Fruit fly (Drosophila melanogaster) whole organism, embryonic: Measurements from ENCODE around the gene PGRP-LF.

Source experiments
- Ada2b ChIP-seq: fragments of 200-800 bp; sonication (Bioruptor generic); IDR thresholded peaks from 2 replicates; pipeline ENCODE4 v1.3.6; 2022; ENCODE audit warnings: missing biosample characterization, missing genetic modification characterization
- BEAF-32 ChIP-seq: fragments of 200-800 bp; sonication (Bioruptor generic); optimal IDR thresholded peaks from 3 replicates; lab custom pipeline; 2017; ENCODE audit warnings: missing biosample characterization, missing genetic modification characterization, mild to moderate bottlenecking, moderate library complexity, missing genetic modification reagents
- CG11723 ChIP-seq: fragments of 200-800 bp; sonication (Bioruptor generic); optimal IDR thresholded peaks from 2 replicates; lab custom pipeline; 2017; ENCODE audit warnings: missing biosample characterization, mild to moderate bottlenecking, missing genetic modification characterization
- CG12071 ChIP-seq: fragments of 200-800 bp; sonication (Bioruptor generic); optimal IDR thresholded peaks from 3 replicates; lab custom pipeline; 2018; ENCODE audit warnings: missing biosample characterization, mild to moderate bottlenecking, missing genetic modification characterization
- CG12299 ChIP-seq: fragments of 200-800 bp; sonication (Bioruptor generic); optimal IDR thresholded peaks from 2 replicates; lab custom pipeline; 2018; ENCODE audit warnings: missing biosample characterization, mild to moderate bottlenecking, missing genetic modification characterization
- CG13894 ChIP-seq: fragments of 200-800 bp; sonication (Bioruptor generic); optimal IDR thresholded peaks from 3 replicates; lab custom pipeline; 2018; ENCODE audit warnings: missing biosample characterization, mild to moderate bottlenecking, missing genetic modification characterization, moderate library complexity
- CG14050 ChIP-seq: fragments of 200-800 bp; sonication (Bioruptor generic); IDR thresholded peaks from 3 replicates; pipeline ENCODE4 v1.3.6; 2022; ENCODE audit warnings: missing biosample characterization, missing genetic modification characterization
- CG14441 ChIP-seq: fragments of 200-800 bp; sonication (Bioruptor generic); IDR thresholded peaks from 2 replicates; pipeline ENCODE4 v1.3.6; 2022; ENCODE audit warnings: missing biosample characterization, missing genetic modification characterization
- CG15514 ChIP-seq: fragments of 200-800 bp; sonication (Bioruptor generic); optimal IDR thresholded peaks from 3 replicates; lab custom pipeline; 2017; ENCODE audit warnings: missing biosample characterization, missing genetic modification characterization, mild to moderate bottlenecking, moderate library complexity, missing genetic modification reagents
- CG1603 ChIP-seq: fragments of 200-800 bp; sonication (Bioruptor generic); optimal IDR thresholded peaks from 2 replicates; lab custom pipeline; 2019; ENCODE audit warnings: missing biosample characterization, mild to moderate bottlenecking, missing genetic modification characterization, moderate library complexity
- CG17912 ChIP-seq: fragments of 200-800 bp; sonication (Bioruptor generic); optimal IDR thresholded peaks from 2 replicates; lab custom pipeline; 2018; ENCODE audit warnings: missing biosample characterization, mild to moderate bottlenecking, missing genetic modification characterization
- CG18764 ChIP-seq: fragments of 200-800 bp; sonication (Bioruptor generic); optimal IDR thresholded peaks from 3 replicates; lab custom pipeline; 2016; ENCODE audit warnings: missing biosample characterization, missing genetic modification characterization
- CG31224 ChIP-seq: fragments of 200-800 bp; sonication (Bioruptor generic); IDR thresholded peaks from 2 replicates; pipeline ENCODE4 v1.3.6; 2022; ENCODE audit warnings: missing biosample characterization, missing genetic modification characterization
- CG4854 ChIP-seq: fragments of 200-800 bp; sonication (Bioruptor generic); optimal IDR thresholded peaks from 2 replicates; lab custom pipeline; 2016; ENCODE audit warnings: missing biosample characterization, missing genetic modification characterization, inconsistent platforms
- CG5953 ChIP-seq: fragments of 200-800 bp; sonication (Bioruptor generic); IDR thresholded peaks from 2 replicates; pipeline ENCODE4 v1.3.6; 2022; ENCODE audit warnings: missing biosample characterization, missing genetic modification characterization
- CG6654 ChIP-seq: fragments of 200-800 bp; sonication (Bioruptor generic); optimal IDR thresholded peaks from 2 replicates; lab custom pipeline; 2017; ENCODE audit warnings: missing biosample characterization, mild to moderate bottlenecking, missing genetic modification characterization
- CG6791 ChIP-seq: fragments of 200-800 bp; sonication (Bioruptor generic); IDR thresholded peaks from 3 replicates; pipeline ENCODE4 v1.3.6; 2022; ENCODE audit warnings: missing biosample characterization, missing genetic modification characterization; ENCODE audit not compliant: partially characterized antibody
- CG7928 ChIP-seq: fragments of 200-800 bp; sonication (Bioruptor generic); optimal IDR thresholded peaks from 2 replicates; lab custom pipeline; 2017; ENCODE audit warnings: missing biosample characterization, mild to moderate bottlenecking, missing genetic modification characterization
- CG9876 ChIP-seq: fragments of 200-800 bp; sonication (Bioruptor generic); optimal IDR thresholded peaks from 2 replicates; lab custom pipeline; 2016; ENCODE audit warnings: missing biosample characterization, missing genetic modification characterization
- CrebB ChIP-seq: fragments of 200-800 bp; sonication (Bioruptor generic); optimal IDR thresholded peaks from 3 replicates; lab custom pipeline; 2018; ENCODE audit warnings: missing biosample characterization, mild to moderate bottlenecking, missing genetic modification characterization
- D19A ChIP-seq: fragments of 200-800 bp; optimal IDR thresholded peaks from 3 replicates; lab custom pipeline; 2019; ENCODE audit warnings: missing biosample characterization, mild to moderate bottlenecking, missing genetic modification characterization, moderate library complexity
- Dfd ChIP-seq, 2 experiments: fragments of >200 bp; optimal IDR thresholded peaks; 2 replicates each; lab custom pipeline; 2017; ENCODE audit warnings: missing biosample characterization in 2 of 2, missing genetic modification characterization in 2 of 2
- Drgx ChIP-seq: fragments of 200-800 bp; sonication (Bioruptor generic); IDR thresholded peaks from 2 replicates; pipeline ENCODE4 v1.3.6; 2022; ENCODE audit warnings: missing biosample characterization, missing genetic modification characterization
- Eip74EF ChIP-seq, 2 experiments: fragments of 200-800 bp in 1 of 2; fragments of >200 bp in 1 of 2; sonication (Bioruptor generic) in 1 of 2; optimal IDR thresholded peaks; 2 replicates each; lab custom pipeline; 2017 to 2019; ENCODE audit warnings: missing biosample characterization in 2 of 2, missing genetic modification characterization in 2 of 2, mild to moderate bottlenecking in 1 of 2, moderate library complexity in 1 of 2
- HLH4C ChIP-seq: fragments of 200-800 bp; sonication (Bioruptor generic); IDR thresholded peaks from 3 replicates; pipeline ENCODE4 v1.3.6; 2022; ENCODE audit warnings: missing biosample characterization, missing genetic modification characterization; ENCODE audit not compliant: partially characterized antibody
- NfI ChIP-seq: fragments of 200-800 bp; sonication (Bioruptor generic); optimal IDR thresholded peaks from 3 replicates; lab custom pipeline; 2018; ENCODE audit warnings: missing biosample characterization, mild to moderate bottlenecking, missing genetic modification characterization, moderate library complexity
- Six4 ChIP-seq: fragments of 200-800 bp; sonication (Bioruptor generic); optimal IDR thresholded peaks from 2 replicates; lab custom pipeline; 2016; ENCODE audit warnings: missing biosample characterization, missing genetic modification characterization
- ase ChIP-seq: fragments of 200-800 bp; sonication (Bioruptor generic); IDR thresholded peaks from 3 replicates; pipeline ENCODE4 v1.3.6; 2022; ENCODE audit warnings: missing biosample characterization, missing genetic modification characterization
- ash1 ChIP-seq: fragments of 200-800 bp; sonication (Bioruptor generic); optimal IDR thresholded peaks from 2 replicates; lab custom pipeline; 2018; ENCODE audit warnings: missing biosample characterization, mild to moderate bottlenecking, missing genetic modification characterization
- bab2 ChIP-seq: fragments of 200-800 bp; sonication (Bioruptor generic); optimal IDR thresholded peaks from 2 replicates; lab custom pipeline; 2016; ENCODE audit warnings: missing biosample characterization, missing genetic modification characterization
- cad ChIP-seq: fragments of >200 bp; optimal IDR thresholded peaks from 2 replicates; lab custom pipeline; 2017; ENCODE audit warnings: missing biosample characterization, missing genetic modification characterization
- chif ChIP-seq, 2 experiments: fragments of 200-800 bp; sonication (Bioruptor generic); optimal IDR thresholded peaks; 3 replicates each; lab custom pipeline; 2016; ENCODE audit warnings: missing biosample characterization in 2 of 2, missing genetic modification characterization in 2 of 2
- ci ChIP-seq: fragments of 200-800 bp; sonication (Bioruptor generic); IDR thresholded peaks from 3 replicates; pipeline ENCODE4 v1.3.6; 2022; ENCODE audit warnings: missing biosample characterization, missing genetic modification characterization
- crp ChIP-seq, 2 experiments: fragments of 200-800 bp; sonication (Bioruptor generic); optimal IDR thresholded peaks; 2 replicates in 1 of 2; 3 replicates in 1 of 2; lab custom pipeline; 2017; ENCODE audit warnings: missing biosample characterization in 2 of 2, missing genetic modification characterization in 2 of 2, mild to moderate bottlenecking in 1 of 2, moderate library complexity in 1 of 2
- exex ChIP-seq: fragments of 200-800 bp; sonication (Bioruptor generic); optimal IDR thresholded peaks from 4 replicates; lab custom pipeline; 2018; ENCODE audit warnings: missing biosample characterization, mild to moderate bottlenecking, missing genetic modification characterization, moderate library complexity
- grau ChIP-seq: fragments of 200-800 bp; optimal IDR thresholded peaks from 3 replicates; lab custom pipeline; 2019; ENCODE audit warnings: missing biosample characterization, mild to moderate bottlenecking, missing genetic modification characterization, moderate library complexity
- gsb-n ChIP-seq: fragments of 200-800 bp; sonication (Bioruptor generic); optimal IDR thresholded peaks from 3 replicates; lab custom pipeline; 2018; ENCODE audit warnings: missing biosample characterization, mild to moderate bottlenecking, missing genetic modification characterization
- kay ChIP-seq: fragments of 200-800 bp; sonication (Bioruptor generic); optimal IDR thresholded peaks from 2 replicates; lab custom pipeline; 2016; ENCODE audit warnings: missing biosample characterization, missing genetic modification characterization
- lov ChIP-seq, 2 experiments: fragments of 200-800 bp in 1 of 2; fragments of >200 bp in 1 of 2; sonication (Bioruptor generic) in 1 of 2; IDR thresholded peaks in 1 of 2; optimal IDR thresholded peaks in 1 of 2; 2 replicates in 1 of 2; 3 replicates in 1 of 2; pipeline versions ENCODE4 v1.3.6 to Lab custom; 2017 to 2022; ENCODE audit warnings: missing biosample characterization in 1 of 2, missing genetic modification characterization in 1 of 2
- mam ChIP-seq: fragments of 200-800 bp; sonication (Bioruptor generic); optimal IDR thresholded peaks from 3 replicates; lab custom pipeline; 2016; ENCODE audit warnings: missing biosample characterization, missing genetic modification characterization
- pho ChIP-seq: fragments of 200-800 bp; sonication (Bioruptor generic); optimal IDR thresholded peaks from 2 replicates; lab custom pipeline; 2016; ENCODE audit warnings: missing biosample characterization, missing genetic modification characterization
- pros ChIP-seq: fragments of 200-800 bp; sonication (Bioruptor generic); optimal IDR thresholded peaks from 3 replicates; lab custom pipeline; 2019; ENCODE audit warnings: missing biosample characterization, mild to moderate bottlenecking, missing genetic modification characterization, moderate library complexity
- psq ChIP-seq: fragments of 200-800 bp; sonication (Bioruptor generic); optimal IDR thresholded peaks from 2 replicates; lab custom pipeline; 2017; ENCODE audit warnings: missing biosample characterization, missing genetic modification characterization
- repo ChIP-seq: fragments of 200-800 bp; sonication (Bioruptor generic); optimal IDR thresholded peaks from 2 replicates; lab custom pipeline; 2016; ENCODE audit warnings: missing biosample characterization, missing genetic modification characterization
- salm ChIP-seq: fragments of 200-800 bp; sonication (Bioruptor generic); optimal IDR thresholded peaks from 2 replicates; lab custom pipeline; 2018; ENCODE audit warnings: missing biosample characterization, mild to moderate bottlenecking, missing genetic modification characterization
- sens ChIP-seq: fragments of 200-800 bp; sonication (Bioruptor generic); peaks from one replicate; lab custom pipeline; 2016; ENCODE audit warnings: missing biosample characterization, missing genetic modification characterization
- sna ChIP-seq: fragments of 200-800 bp; sonication (Bioruptor generic); IDR thresholded peaks from 2 replicates; pipeline ENCODE4 v1.3.6; 2022; ENCODE audit warnings: missing biosample characterization, missing genetic modification characterization; ENCODE audit not compliant: partially characterized antibody
- tap ChIP-seq: fragments of 200-800 bp; optimal IDR thresholded peaks from 3 replicates; lab custom pipeline; 2019; ENCODE audit warnings: missing biosample characterization, mild to moderate bottlenecking, missing genetic modification characterization, moderate library complexity
- wek ChIP-seq: fragments of 200-800 bp; sonication (Bioruptor generic); optimal IDR thresholded peaks from 3 replicates; lab custom pipeline; 2018; ENCODE audit warnings: missing biosample characterization, mild to moderate bottlenecking, missing genetic modification characterization, moderate library complexity

The PGRP-LF gene

DNA sequence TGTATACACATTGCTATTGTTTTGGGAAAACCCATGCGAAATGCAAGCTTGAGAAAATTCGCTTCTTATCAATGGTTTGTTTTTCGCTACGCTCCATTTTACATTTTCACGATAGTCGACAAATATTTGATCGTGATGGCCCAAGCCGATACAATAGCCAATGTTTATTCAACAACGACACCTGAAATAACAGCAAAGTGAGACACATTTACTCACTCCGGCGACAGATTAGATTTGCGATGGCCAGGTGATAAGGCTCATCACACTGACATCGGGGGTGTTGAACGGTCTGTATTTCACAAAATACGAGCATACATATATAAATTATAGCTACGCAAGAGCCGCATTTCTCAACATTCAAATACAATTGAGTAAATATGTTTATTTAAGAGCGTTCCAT is 47.7 kb downstream of the PGRP-LF start (continued):
- TF ChIP-seq CG17912 (GFP tag; lab: Kevin White, UChicago) (peak; percentile 4), Eip74EF (GFP tag; optimal IDR thresholded peaks at IDR 0.05; lab: Kevin White, UChicago) (no peak), sens (peak; percentile 52), BEAF-32 (GFP tag; lab: Kevin White, UChicago) (no peak), CG6791 (no peak), Dfd (GFP tag; optimal IDR thresholded peaks at IDR 0.05; lab: Kevin White, UChicago) (no peak), repo (GFP tag; lab: Kevin White, UChicago) (peak; percentile 41), CG1603 (tag; lab: Kevin White, UChicago) (no peak), CG9876 (no peak), Drgx (GFP tag; lab: Robert Waterston, UW) (peak; percentile 44), CG12299 (tag; lab: Kevin White, UChicago) (peak; percentile 80), lov (optimal IDR thresholded peaks at IDR 0.05; lab: Kevin White, UChicago) (no peak), lov (GFP tag; IDR thresholded peaks at IDR 0.05; lab: Robert Waterston, UW) (peak; percentile 62; the same call in 1 of the 3 replicates), Six4 (no peak), sna (GFP tag; lab: Robert Waterston, UW) (no peak), salm (tag; lab: Kevin White, UChicago) (peak; percentile 29), ase (GFP tag; lab: Robert Waterston, UW) (no peak), D19A (tag; lab: Kevin White, UChicago) (peak; percentile 19), exex (tag; lab: Kevin White, UChicago) (peak; percentile 79), CG4854 (GFP tag; lab: Kevin White, UChicago) (peak; percentile 66), tap (tag; lab: Kevin White, UChicago) (peak; percentile 55), cad (GFP tag; lab: Kevin White, UChicago) (no peak), ci (GFP tag; lab: Robert Waterston, UW) (peak; percentile 50; the same call in 2 of the 3 replicates), mam (GFP tag; lab: Kevin White, UChicago) (peak; percentile 68), chif (GFP tag; optimal IDR thresholded peaks at IDR 0.05; lab: Kevin White, UChicago) (peak in 1 of 2 experiments; percentile 1), pros (GFP tag; lab: Kevin White, UChicago) (no peak), CG14050 (GFP tag; lab: Robert Waterston, UW) (no peak), CrebB (peak; percentile 76), psq (no peak), CG15514 (GFP tag; lab: Kevin White, UChicago) (peak; percentile 89), CG5953 (0 out of 2 replicates have a peak, but pooled peaks have one; percentile 38), bab2 (peak; percentile 44), CG12071 (GFP tag; lab: Kevin White, UChicago) (peak; percentile 94), ash1 (peak; percentile 95), CG11723 (peak; percentile 46), gsb-n (tag; lab: Kevin White, UChicago) (peak; percentile 38), Ada2b (peak; percentile 24; the same call in 1 of the 2 replicates), CG7928 (GFP tag; lab: Kevin White, UChicago) (peak; percentile 43), NfI (GFP tag; lab: Kevin White, UChicago) (peak; percentile 38), CG18764 (peak; percentile 48), CG14441 (GFP tag; lab: Robert Waterston, UW) (peak; percentile 33; the same call in 1 of the 2 replicates), kay (GFP tag; lab: Kevin White, UChicago) (peak; percentile 12), CG13894 (tag; lab: Kevin White, UChicago) (peak; percentile 80), crp (GFP tag; optimal IDR thresholded peaks at IDR 0.05; lab: Kevin White, UChicago) (no peak), HLH4C (GFP tag; lab: Robert Waterston, UW) (no peak), CG6654 (GFP tag; lab: Kevin White, UChicago) (no peak), grau (tag; lab: Kevin White, UChicago) (peak; percentile 21), CG31224 (no peak), pho (peak; percentile 43), wek (peak; percentile 79)
